Fruit fly (Drosophila melanogaster) whole organism, larva: Measurements from ENCODE around the gene CG9988.

Experiments used
- noc ChIP-seq: fragments of 200-800 bp; sonication (Bioruptor generic); optimal IDR thresholded peaks from 3 replicates; lab custom pipeline; 2019; ENCODE audit warnings: missing biosample characterization, mild to moderate bottlenecking, missing genetic modification characterization, moderate library complexity

Gene CG9988

DNA sequence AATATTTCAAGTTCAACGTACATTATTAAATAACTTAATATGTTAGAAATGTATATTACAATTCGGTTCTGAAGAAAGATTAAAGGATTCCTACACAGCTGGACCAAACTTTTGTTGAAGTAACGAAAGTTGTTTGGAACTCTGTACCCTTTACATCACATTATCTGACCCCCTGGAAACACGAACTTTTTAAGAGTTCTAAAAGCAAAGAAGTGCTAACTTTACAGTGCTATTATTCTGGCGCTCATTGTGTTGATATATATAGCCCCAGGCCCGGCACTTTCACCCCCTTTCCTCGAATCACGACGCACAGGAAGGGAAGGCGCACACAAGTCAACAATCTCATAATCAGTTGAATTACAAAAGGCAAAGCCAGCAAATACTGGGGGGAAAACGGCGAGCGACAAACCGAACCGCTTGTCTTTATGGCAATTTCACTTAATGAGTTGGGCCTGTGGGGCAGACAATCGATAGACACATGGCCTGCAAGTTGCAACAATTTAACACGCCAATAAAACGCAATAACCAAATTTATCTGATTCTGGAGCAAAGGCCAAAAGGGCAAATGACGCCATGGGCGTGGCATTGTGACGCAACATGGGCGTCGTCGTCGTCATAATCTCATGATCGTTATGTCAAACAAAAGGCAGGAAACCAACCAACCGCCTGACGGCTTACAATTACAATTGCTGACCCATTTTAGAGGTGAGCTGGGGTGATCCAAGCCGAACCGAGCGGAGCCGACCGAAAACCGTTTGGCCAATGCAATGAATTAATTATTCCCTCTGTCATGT, 6.8 kb upstream of the CG9988 start:
- no peak for TF ChIP-seq noc (tag; lab: Kevin White, UChicago)

DNA sequence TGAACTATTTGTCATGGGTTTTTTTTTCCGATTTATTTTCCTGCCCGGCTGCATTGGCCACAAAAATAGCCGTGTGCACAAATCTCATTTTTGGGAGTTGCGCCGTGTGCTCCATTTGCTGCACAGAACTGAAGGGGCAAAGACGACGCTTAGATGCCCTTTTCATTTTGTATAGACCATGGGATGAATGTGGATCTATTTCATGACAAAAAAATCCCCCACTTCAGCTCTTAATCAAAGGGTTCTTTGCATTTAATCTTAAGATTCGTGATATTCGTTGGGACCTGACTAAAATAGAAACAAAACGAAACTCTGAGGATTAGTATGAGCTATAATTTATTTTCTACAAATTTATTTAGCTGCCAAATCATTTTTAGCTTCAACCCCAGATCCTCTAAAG, 6.1 kb upstream of the CG9988 start:
- no peak for TF ChIP-seq noc (tag; lab: Kevin White, UChicago)

DNA sequence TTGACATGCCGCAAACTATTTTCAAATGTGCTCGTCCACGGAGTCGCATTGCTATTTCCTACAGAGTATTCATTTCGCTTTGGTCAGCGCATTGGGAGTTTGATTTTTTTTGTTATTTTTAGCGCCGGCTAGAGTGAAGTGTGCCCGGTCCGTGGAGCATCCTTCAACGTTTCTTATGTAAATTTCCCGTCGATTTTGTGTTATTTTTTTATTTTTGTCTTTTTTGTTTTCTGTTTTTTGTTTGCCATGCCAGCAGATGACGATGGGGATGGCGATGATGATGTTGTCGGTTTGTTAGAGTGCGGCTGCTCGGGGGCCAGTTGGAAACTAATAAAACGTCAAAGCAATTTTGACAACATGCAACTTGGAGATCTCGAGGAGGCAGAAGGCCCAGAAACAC, 5.3 kb upstream of the CG9988 start:
- no peak for TF ChIP-seq noc (tag; lab: Kevin White, UChicago)

DNA sequence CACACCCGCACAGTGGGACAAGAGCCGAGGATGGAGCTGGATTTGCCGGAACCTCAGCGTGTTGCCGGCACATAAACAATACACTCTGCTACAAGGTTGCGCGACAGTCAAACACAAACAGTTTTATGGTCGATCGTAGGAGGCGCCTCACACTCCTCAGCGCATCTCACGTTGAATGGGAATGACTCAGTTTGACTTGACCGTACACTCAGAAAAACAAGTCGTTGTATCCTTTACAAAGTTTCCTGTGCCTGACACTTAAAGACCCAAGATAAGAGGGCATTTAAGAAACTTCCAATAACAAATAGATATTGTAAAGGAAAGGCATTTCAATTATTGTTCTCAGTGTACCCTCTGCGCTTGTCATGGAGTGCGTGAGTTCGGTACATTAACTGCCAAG, 4.5 kb upstream of the CG9988 start:
- no peak for TF ChIP-seq noc (tag; lab: Kevin White, UChicago)

DNA sequence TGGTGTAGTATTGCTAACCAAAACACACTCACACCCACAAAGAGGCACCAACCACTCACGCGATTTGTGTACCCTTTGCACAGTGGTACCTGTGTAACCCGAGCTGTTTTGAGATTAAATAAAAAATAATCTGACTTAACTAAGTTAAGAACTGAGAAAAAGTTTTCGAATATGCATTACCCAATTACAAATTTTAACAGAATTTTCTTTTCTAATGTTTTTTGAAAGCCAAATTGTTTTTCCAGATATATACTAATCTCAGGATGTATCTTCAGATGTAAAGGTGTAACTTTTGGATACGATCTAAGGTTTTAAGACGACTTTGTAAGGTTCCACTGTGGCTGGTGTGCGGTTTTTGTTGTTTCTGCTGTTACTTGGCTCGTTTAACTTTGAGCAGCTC, 2.5 kb upstream of the CG9988 start:
- TF ChIP-seq noc (tag; lab: Kevin White, UChicago): no peak

DNA sequence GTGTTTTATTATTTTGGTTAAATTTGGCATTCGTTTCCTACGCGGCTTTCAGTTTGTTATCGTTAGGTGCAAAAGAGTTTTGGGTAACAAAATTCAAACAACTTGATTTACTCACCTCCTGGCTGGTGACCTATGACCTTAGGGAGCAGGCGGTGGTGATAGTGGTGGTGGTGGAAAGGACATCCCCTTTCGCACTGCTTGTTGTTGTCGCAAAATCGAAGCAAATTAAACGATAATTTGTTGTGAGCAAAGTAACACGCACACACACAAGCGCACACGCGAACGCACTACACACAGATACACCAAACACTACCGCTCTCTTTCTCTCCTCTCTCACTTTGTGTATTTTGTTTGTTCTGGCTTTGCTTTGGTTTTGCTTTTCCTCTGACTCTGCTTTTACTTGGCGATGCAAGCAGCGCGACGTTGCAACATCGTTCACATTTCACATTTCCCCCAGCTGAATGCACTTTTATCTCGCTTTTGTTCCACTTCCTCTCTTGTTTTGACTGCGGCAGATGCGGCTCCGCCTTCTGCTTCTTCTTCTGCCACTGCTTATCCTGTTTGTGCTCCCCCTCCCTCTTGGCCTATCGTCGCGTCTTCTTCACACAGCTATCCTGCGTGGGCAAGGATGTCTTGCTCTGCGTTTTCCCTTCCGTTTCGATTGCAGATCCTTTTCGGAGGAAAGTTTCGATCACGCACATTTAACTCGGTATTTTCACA, 1.8 kb upstream of the CG9988 start:
- TF ChIP-seq noc (tag; lab: Kevin White, UChicago): no peak

DNA sequence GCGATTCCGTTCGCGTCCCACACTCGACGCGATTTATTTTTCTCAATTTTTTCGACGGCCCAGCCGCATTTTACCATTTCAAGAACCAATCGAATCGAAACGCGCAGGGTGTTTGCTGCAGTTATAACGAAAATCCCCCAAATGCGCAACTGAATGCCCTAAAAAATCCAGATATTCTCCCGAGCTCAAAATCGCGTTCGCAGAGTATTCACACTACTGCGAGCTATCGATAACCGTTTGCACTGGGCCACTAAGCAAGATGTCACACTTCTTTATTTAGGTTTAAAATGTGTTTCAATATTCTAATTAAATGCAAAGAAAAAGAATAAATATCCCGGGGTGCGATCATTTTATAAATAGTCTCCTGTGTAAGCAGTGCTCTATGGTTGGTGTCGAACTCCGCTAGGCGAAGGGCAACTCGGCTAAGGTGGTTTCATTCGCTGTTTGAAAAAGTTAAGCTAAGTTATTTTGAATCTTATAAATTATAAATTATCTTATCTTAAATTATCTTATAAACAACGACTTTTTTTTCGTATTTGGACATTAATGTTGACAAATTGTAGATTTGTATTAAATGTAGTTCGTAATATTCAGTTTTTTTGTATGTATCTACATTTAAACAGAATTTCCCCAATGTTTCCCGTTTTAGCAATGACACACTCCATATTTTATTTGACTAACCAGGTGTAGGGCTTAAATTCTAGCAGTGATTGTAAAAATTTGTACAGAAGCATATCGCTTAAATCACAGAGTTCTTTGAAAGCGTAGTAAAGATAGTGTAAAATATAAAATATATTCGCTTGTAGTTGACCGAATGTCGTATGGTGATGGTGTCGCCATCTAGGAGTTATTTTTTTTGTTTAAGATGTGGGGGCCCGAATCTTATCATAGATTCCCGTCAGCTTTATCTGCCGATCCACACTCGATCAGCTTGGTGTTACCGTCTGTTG, 955 bp upstream of the CG9988 start, which contains the start of gene CG10011:
Gene CG10011, minus strand, starts transcription at position 119 of the 950 bp plus-strand sequence.
- TF ChIP-seq noc (tag; lab: Kevin White, UChicago): no peak

DNA sequence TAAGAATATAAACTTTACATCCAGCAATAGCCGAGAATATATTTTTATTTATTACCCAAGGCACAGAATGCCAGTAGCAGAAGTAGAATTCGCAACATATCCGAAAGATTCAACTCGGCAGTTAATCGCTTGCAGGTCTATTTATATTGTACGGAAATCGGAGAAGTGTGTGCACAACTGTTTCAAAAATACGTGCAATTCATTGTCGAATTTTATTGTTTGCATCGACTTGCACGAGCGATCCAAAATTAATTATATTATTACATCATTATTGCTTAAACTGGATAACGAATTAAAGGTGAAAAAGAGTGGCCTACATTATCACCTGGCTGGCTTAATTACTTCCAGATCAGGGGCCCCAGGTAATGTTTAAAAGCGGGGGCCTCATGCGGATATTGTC, 6.6 kb downstream of the CG9988 start, which contains the start of gene CG14062:
Gene CG14062, minus strand, starts transcription at position 101 of the 400 bp plus-strand sequence.
- TF ChIP-seq noc (tag; lab: Kevin White, UChicago): no peak

DNA sequence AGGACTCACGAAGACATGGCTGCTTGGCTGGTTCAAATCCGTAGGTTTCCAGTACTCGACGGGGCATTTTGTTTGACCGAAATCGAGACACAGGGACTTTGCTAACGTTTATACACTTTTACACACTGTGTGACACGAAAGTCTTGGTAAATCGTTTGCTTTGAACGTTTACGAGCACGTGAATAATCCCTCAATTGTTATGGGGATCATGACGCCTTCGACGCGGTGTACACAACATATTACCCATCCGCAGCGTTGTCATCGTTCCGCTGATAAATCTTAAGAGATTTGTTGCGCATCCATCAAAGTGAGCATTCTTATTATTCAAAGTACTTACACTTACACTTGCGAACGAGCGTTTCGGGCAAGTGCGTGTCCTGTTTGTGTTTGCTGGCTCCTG, 14.2 kb downstream of the CG9988 start, which contains the start of gene CG31050:
Gene CG31050, minus strand, starts transcription at position 101 of the 400 bp plus-strand sequence.
- no peak for TF ChIP-seq noc (tag; lab: Kevin White, UChicago)

DNA sequence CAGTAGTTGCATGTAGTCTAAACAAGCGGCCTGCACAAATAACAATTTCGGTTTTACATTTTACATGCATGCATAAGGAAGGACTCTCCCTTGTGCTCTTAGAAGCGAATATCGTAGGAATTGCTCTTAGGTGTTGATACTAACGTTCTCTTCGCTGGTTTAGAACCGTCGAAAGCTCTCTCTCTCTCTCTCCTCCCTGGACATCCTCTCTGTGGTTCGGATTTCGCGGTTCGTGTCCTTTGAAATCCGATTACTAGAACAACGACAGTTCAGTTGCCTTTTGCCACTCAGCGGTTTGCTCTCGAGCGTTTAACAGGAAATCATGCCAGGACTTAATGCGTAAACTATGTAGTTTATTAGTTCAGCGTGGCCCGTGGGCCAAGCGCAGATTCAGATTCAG, 18.4 kb downstream of the CG9988 start:
- TF ChIP-seq noc (tag; lab: Kevin White, UChicago): no peak

DNA sequence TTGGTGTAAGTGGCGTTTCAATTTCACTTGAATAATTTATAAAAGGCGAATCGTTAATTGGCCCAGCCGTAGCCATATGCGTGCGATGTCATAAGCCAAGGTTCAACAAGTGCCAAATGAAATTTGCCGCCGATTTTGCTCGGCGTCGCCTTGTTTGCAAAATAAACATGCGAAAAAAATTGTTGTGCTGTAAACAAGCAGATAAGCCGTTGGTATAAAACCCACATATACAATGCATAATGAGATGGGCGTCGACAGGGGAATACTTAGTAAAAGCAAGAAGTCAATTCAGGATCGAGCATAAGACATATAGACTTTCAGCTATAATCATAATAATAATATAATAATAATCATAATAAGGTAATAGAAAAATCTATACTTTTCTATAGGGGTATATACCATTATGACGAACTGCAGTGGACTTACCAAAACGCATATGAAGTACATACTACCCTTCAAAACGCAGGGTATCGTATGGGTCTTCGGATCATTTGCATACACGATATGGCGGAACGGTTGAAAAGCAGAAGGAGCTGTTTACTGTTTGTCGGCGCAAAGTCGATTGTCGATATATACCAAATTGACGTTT, 20.0 kb downstream of the CG9988 start:
- TF ChIP-seq noc (tag; lab: Kevin White, UChicago): no peak

DNA sequence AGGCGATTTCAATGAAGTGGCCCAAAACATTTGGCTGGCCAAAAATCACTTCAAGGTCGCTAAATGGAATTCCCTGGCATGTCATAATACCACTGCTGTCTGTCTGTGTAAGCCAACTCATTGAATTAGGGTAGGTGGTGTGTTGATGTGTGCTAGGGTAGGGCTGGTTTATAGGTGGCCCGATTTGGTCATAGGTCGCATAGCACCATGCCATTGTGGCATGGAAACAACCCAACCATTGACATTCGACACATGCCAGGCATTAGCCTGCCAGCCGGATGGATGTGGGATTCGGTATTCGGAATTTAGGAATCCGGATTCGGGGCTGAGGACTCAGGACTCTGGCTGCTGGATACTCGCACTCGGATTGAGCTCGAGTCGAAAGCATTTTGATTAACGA, 26.7 kb downstream of the CG9988 start:
- no peak for TF ChIP-seq noc (tag; lab: Kevin White, UChicago)

DNA sequence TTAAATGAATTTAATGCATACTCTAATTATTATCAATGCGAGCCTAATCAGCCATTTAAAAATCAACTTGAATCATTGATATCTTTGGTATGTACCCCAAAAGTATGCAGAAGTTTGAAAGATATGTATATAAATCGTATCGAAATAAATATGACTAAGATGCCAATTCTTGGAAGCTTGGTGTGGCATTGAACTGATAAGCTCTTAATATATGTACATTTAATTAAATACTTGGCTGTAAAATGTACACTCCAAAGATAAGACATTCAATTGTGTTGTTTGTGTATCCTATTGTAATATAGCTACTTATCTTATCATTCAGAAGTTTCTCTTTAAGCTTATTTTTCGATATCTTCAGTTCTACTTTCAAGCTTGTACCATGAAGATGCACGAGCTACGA, 32.6 kb downstream of the CG9988 start, which contains the start of gene CG33346:
Gene CG33346, plus strand, starts transcription at position 380 of the 400 bp plus-strand sequence.
- no peak for TF ChIP-seq noc (tag; lab: Kevin White, UChicago)

DNA sequence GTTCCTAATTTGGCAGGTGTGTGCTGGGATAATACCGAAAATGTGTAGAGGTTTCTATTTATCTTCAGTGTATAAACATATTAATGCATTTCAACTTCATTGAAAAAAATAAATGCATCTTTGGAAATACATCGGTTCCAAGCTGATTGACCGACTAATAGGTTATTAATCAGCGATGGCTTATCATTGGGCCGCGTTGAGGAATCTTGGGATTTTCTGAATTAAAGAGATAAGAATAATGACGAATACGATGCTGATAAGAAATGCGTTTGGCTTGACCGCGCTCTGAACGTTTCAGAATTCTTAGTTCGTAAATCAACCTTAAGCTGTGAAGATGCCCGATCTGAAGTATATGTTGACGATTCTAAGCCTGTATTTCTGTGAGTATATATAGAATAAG, 34.2 kb downstream of the CG9988 start, which contains the start of gene Sid:
Gene Sid, plus strand, starts transcription at position 301 of the 400 bp plus-strand sequence.
- no peak for TF ChIP-seq noc (tag; lab: Kevin White, UChicago)

DNA sequence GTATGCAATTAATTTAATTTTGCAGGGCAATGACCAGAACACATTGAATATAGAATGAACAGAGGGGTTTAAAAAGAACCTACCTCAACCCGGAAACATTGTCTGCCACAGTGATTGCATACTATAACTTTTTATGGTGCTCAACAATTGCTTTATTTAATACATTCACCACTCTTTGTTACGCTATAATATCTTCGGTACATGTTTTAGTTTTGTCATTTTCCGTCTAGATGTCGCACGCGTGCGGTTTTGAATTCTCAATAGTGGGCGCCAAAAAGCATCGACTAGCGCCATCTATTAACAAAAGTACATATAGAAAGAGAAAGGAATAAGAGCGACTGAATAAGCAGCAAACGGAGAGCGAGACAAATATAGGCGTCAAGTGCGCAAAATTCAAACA, 35.9 kb downstream of the CG9988 start:
- TF ChIP-seq noc (tag; lab: Kevin White, UChicago): no peak
